Fruit fly (Drosophila melanogaster): ENCODE measurements around the gene CG12115.

dm6 chrX:9163110-9163509 is 27.3 kb downstream of the CG12115 start, which contains the start of gene mei-P26:
- no peak for TF ChIP-seq CG8478 (optimal IDR thresholded peaks at IDR 0.05)
- TF ChIP-seq CTCF (optimal IDR thresholded peaks at IDR 0.05): no peak
